Fruit fly (Drosophila melanogaster) Kc167 (cell line): ENCODE measurements around the gene CG14537.

Experiments
- h ChIP-seq: fragments of >200 bp; optimal IDR thresholded peaks from 3 replicates; lab custom pipeline; 2018; ENCODE audit warnings: missing external identifiers
- psq ChIP-seq: fragments of >200 bp; optimal IDR thresholded peaks from 2 replicates; lab custom pipeline; 2017; ENCODE audit warnings: missing external identifiers
- ttk ChIP-seq: sonication (Bioruptor generic); optimal IDR thresholded peaks from 2 replicates; lab custom pipeline; 2017; ENCODE audit warnings: missing external identifiers

dm6 chr2L:7889029-7889428 is 48.8 kb downstream of the CG14537 start, which contains the start of gene Spn28Da:
- TF ChIP-seq ttk (lab: Kevin White, UChicago): no peak
- TF ChIP-seq psq (lab: Kevin White, UChicago): no peak
- no peak for TF ChIP-seq h
